Worm (Caenorhabditis elegans) whole organism, L1 larva: ENCODE results near the gene mfn-1.

Source experiments
- C04F5.9 ChIP-seq: sonication (generic microtip); optimal IDR thresholded peaks from 2 replicates; lab custom pipeline; 2016; ENCODE audit warnings: missing genetic modification characterization, missing compliant biosample characterization
- Y116A8C.19 ChIP-seq: sonication (generic microtip); optimal IDR thresholded peaks from 2 replicates; lab custom pipeline; 2016; ENCODE audit warnings: missing compliant biosample characterization, missing genetic modification characterization, borderline replicate concordance
- ama-1 ChIP-seq: fragments of 150-350 bp; optimal IDR thresholded peaks from 2 replicates; lab custom pipeline; 2014
- ceh-63 ChIP-seq: fragments of 200-800 bp; sonication (Bioruptor generic); optimal IDR thresholded peaks from 2 replicates; lab custom pipeline; 2018; ENCODE audit warnings: mild to moderate bottlenecking, missing genetic modification characterization, missing compliant biosample characterization
- ceh-8 ChIP-seq: fragments of 200-800 bp; sonication (Bioruptor generic); optimal IDR thresholded peaks from 2 replicates; lab custom pipeline; 2018; ENCODE audit warnings: mild to moderate bottlenecking, missing genetic modification characterization, moderate library complexity, missing compliant biosample characterization
- ceh-88 ChIP-seq: fragments of 200-800 bp; sonication (Bioruptor generic); IDR thresholded peaks from 2 replicates; pipeline ENCODE4 v1.3.6; 2022; ENCODE audit warnings: missing genetic modification characterization, missing compliant biosample characterization
- ceh-90 ChIP-seq: sonication (generic microtip); optimal IDR thresholded peaks from 2 replicates; lab custom pipeline; 2016; ENCODE audit warnings: missing genetic modification characterization, missing compliant biosample characterization
- ces-1 ChIP-seq: fragments of 150-350 bp; optimal IDR thresholded peaks from 2 replicates; lab custom pipeline; 2014; ENCODE audit warnings: missing biosample characterization, missing genetic modification reagents, missing genetic modification characterization
- efl-1 ChIP-seq, 4 experiments: fragments of 150-350 bp; optimal IDR thresholded peaks in 3 of 4; peaks in 1 of 4; 1 replicate in 1 of 4; 2 replicates in 3 of 4; lab custom pipeline; 2014; ENCODE audit warnings: missing biosample characterization in 2 of 4, missing genetic modification characterization in 2 of 4, missing genetic modification reagents in 2 of 4
- efl-3 ChIP-seq: fragments of 200-800 bp; sonication (Bioruptor generic); optimal IDR thresholded peaks from 2 replicates; lab custom pipeline; 2018; ENCODE audit warnings: mild to moderate bottlenecking, missing genetic modification characterization, missing compliant biosample characterization
- egl-13 ChIP-seq: sonication (generic microtip); optimal IDR thresholded peaks from 2 replicates; lab custom pipeline; 2016; ENCODE audit warnings: missing genotype, missing genetic modification reagents, missing genetic modification characterization, missing compliant biosample characterization
- elt-2 ChIP-seq: sonication (generic microtip); optimal IDR thresholded peaks from 2 replicates; lab custom pipeline; 2016; ENCODE audit warnings: missing genetic modification characterization, mild to moderate bottlenecking, inconsistent platforms, missing compliant biosample characterization, missing genetic modification reagents
- elt-3 ChIP-seq, 6 experiments: fragments of 150-350 bp in 1 of 6; sonication (generic microtip); optimal IDR thresholded peaks; 2 replicates each; lab custom pipeline; 2017 to 2018; ENCODE audit warnings: missing biosample characterization in 6 of 6, missing genetic modification characterization in 6 of 6, inconsistent platforms in 1 of 6
- ets-5 ChIP-seq: fragments of 200-800 bp; sonication (Bioruptor generic); IDR thresholded peaks from 2 replicates; pipeline ENCODE4 v1.3.6; 2022; ENCODE audit warnings: missing genetic modification characterization, missing compliant biosample characterization
- fkh-4 ChIP-seq: sonication (generic microtip); optimal IDR thresholded peaks from 2 replicates; lab custom pipeline; 2016; ENCODE audit warnings: missing compliant biosample characterization, missing genetic modification characterization, borderline replicate concordance
- hpl-2 ChIP-seq: fragments of 150-350 bp; optimal IDR thresholded peaks from 2 replicates; lab custom pipeline; 2014; ENCODE audit warnings: missing biosample characterization, missing genetic modification reagents, missing genetic modification characterization
- lin-35 ChIP-seq, 2 experiments: fragments of 150-350 bp; optimal IDR thresholded peaks; 2 replicates each; lab custom pipeline; 2014; ENCODE audit warnings: missing biosample characterization in 2 of 2, missing genetic modification characterization in 2 of 2, missing genetic modification reagents in 2 of 2
- lin-39 ChIP-seq: fragments of 150-350 bp; optimal IDR thresholded peaks from 2 replicates; lab custom pipeline; 2014; ENCODE audit warnings: missing biosample characterization, missing genetic modification reagents, missing genetic modification characterization
- mab-9 ChIP-seq: fragments of 200-800 bp; sonication (Bioruptor generic); IDR thresholded peaks from 2 replicates; pipeline ENCODE4 v1.3.6; 2022; ENCODE audit warnings: missing genetic modification reagents, missing genetic modification characterization, missing compliant biosample characterization
- mef-2 ChIP-seq: fragments of 150-350 bp; optimal IDR thresholded peaks from 2 replicates; lab custom pipeline; 2014; ENCODE audit warnings: missing biosample characterization, missing genetic modification characterization
- nhr-12 ChIP-seq: sonication (generic microtip); optimal IDR thresholded peaks from 2 replicates; lab custom pipeline; 2017; ENCODE audit warnings: missing biosample characterization, missing genetic modification characterization
- nhr-20 ChIP-seq: sonication (generic microtip); optimal IDR thresholded peaks from 2 replicates; lab custom pipeline; 2016; ENCODE audit warnings: mild to moderate bottlenecking, missing genetic modification characterization, missing compliant biosample characterization
- nhr-28 ChIP-seq: fragments of 150-350 bp; optimal IDR thresholded peaks from 2 replicates; lab custom pipeline; 2014; ENCODE audit warnings: missing biosample characterization, missing genetic modification characterization
- nhr-85 ChIP-seq: sonication (generic microtip); peaks from one replicate; lab custom pipeline; 2016; ENCODE audit warnings: missing genetic modification characterization, inconsistent platforms, missing compliant biosample characterization
- pag-3 ChIP-seq: sonication (generic microtip); optimal IDR thresholded peaks from 2 replicates; lab custom pipeline; 2017; ENCODE audit warnings: missing genetic modification characterization, mild to moderate bottlenecking, missing compliant biosample characterization, antibody characterized with exemption, borderline replicate concordance; ENCODE audit not compliant: insufficient read depth
- snu-23 ChIP-seq: sonication (generic microtip); optimal IDR thresholded peaks from 2 replicates; lab custom pipeline; 2016; ENCODE audit warnings: missing genetic modification characterization, missing compliant biosample characterization
- swsn-7 ChIP-seq: sonication (generic microtip); optimal IDR thresholded peaks from 2 replicates; lab custom pipeline; 2016; ENCODE audit warnings: missing genetic modification characterization, missing compliant biosample characterization
- tbx-2 ChIP-seq: sonication (generic microtip); optimal IDR thresholded peaks from 2 replicates; lab custom pipeline; 2016; ENCODE audit warnings: missing genetic modification characterization, missing compliant biosample characterization
- unc-130 ChIP-seq: fragments of 150-350 bp; optimal IDR thresholded peaks from 2 replicates; lab custom pipeline; 2017; ENCODE audit warnings: missing biosample characterization, missing genetic modification characterization, inconsistent platforms
- unc-30 ChIP-seq: sonication (generic microtip); optimal IDR thresholded peaks from 2 replicates; lab custom pipeline; 2017; ENCODE audit warnings: missing biosample characterization, missing genetic modification characterization
- unc-62 ChIP-seq: fragments of 150-350 bp; optimal IDR thresholded peaks from 2 replicates; lab custom pipeline; 2014; ENCODE audit warnings: missing biosample characterization, missing genetic modification reagents, missing genetic modification characterization
- unc-86 ChIP-seq: sonication (generic microtip); optimal IDR thresholded peaks from 2 replicates; lab custom pipeline; 2016; ENCODE audit warnings: missing genetic modification characterization, missing compliant biosample characterization
- xbp-1 ChIP-seq: sonication (generic microtip); optimal IDR thresholded peaks from 2 replicates; lab custom pipeline; 2016; ENCODE audit warnings: missing genetic modification characterization, missing compliant biosample characterization

mfn-1 gene

DNA sequence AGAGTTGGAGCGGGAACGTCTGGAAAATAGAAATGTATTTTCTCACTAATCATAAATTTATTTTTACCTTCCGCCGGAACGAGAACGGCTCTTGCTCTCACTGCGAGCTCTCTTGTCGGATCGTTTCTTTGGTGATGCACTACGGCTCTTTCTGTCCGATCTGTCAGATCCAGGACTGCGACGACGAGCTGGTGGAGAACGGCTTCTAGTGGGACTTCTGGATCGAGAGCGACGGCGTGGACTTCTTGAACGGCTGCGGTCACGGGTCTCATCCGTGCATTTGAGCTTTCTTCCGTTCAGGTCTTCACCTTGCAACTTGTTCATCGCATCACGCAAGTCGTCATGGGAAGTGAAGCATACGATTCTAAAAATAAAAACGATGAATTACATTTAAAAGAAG lies 20.1 kb downstream of the mfn-1 start:
- TF ChIP-seq ets-5 (no peak), unc-30 (tag; lab: Kevin White, UChicago) (no peak), efl-1 (optimal IDR thresholded peaks at IDR 0.05; lab: Kevin White, UChicago) (no peak), efl-1 (GFP tag; optimal IDR thresholded peaks at IDR 0.05 in 1 of 2; lab: Kevin White, UChicago) (no peak), Y116A8C.19 (tag; lab: Kevin White, UChicago) (no peak), nhr-20 (tag; lab: Kevin White, UChicago) (no peak), nhr-85 (tag; lab: Kevin White, UChicago) (no peak), elt-3 (tag; optimal IDR thresholded peaks at IDR 0.05; lab: Kevin White, UChicago) (no peak), fkh-4 (tag; lab: Kevin White, UChicago) (no peak), lin-35 (GFP tag; optimal IDR thresholded peaks at IDR 0.05; lab: Kevin White, UChicago) (no peak), ceh-63 (GFP tag; lab: Kevin White, UChicago) (no peak)

DNA sequence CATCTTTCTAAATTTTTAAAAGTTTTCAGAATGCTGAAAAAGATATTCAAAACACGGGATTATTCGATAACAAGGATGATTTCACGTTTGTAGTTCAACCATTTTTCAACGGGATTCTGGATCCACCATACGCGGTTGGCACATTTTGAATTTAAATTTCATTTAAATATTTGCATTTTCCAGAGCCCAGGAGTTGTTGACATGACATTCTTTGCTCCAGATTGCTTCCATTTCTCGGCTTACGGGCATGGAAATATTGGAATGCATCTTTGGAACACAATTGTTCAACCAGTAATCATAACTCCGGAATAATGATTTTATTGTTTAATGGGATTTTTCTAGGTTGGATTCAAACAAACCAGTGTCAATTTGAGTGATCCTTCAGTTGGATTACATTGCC lies 20.9 kb downstream of the mfn-1 start:
- TF ChIP-seq efl-1 (optimal IDR thresholded peaks at IDR 0.05; lab: Kevin White, UChicago) (no peak), efl-1 (GFP tag; optimal IDR thresholded peaks at IDR 0.05 in 1 of 2; lab: Kevin White, UChicago) (peak in 1 of 2 experiments; percentile 26), hpl-2 (GFP tag; lab: Kevin White, UChicago) (no peak)

DNA sequence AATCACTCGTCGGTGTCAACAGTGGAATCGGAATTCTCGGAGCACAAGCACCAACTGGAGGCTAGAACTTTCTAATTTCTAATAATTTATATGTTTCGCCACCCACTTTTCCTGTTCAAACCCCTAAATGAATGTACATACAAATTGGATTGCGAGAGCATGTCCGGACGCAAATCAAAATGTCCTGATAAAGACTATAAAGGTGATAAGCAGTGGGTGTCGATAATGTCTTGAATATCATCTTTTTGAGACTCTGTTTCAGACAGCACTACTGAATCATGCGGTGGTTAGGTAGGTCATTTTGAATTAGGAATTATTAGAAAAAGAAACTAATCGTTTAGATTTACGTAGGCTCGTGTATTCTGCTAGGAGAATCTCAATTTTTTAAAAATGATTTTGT lies 23.1 kb downstream of the mfn-1 start, which contains the start of gene W02B12.1:
Gene W02B12.1, plus strand, starts transcription at position 269 of the 400 bp plus-strand sequence.
- TF ChIP-seq pag-3 (tag; lab: Kevin White, UChicago) (no peak), ceh-90 (no peak), elt-2 (peak; percentile 57)

DNA sequence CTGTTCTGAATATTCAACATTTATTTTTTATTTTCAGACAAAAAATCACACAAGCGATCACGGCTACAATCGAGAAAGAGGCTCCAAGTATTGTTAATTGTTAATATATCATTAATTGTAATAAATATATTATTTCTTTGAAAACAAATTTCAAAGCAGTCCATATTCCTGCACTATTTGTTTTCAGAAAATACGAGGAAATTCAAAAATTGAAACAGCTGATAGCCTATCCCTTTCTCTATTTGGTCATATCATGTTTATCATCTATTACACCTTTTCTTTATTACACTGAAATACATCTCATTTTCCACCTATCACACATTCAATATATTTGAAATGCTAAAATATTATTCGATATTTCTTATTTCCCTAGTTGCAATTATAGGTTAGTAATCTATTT lies 26.8 kb downstream of the mfn-1 start, which contains the start of gene W02B12.13:
Gene W02B12.13, plus strand, starts transcription at position 301 of the 400 bp plus-strand sequence.
- no peak for TF ChIP-seq ceh-8 (GFP tag; lab: Kevin White, UChicago)
- TF ChIP-seq mef-2 (tag; lab: Kevin White, UChicago), result no peak
- no peak for TF ChIP-seq nhr-28 (tag; lab: Kevin White, UChicago)
- TF ChIP-seq ceh-90, result no peak
- TF ChIP-seq fkh-4 (tag; lab: Kevin White, UChicago), result no peak
- no peak for TF ChIP-seq egl-13 (tag; lab: Kevin White, UChicago)
- no peak for TF ChIP-seq tbx-2
- TF ChIP-seq unc-130 (tag; lab: Kevin White, UChicago), result no peak
- no peak for TF ChIP-seq unc-86 (tag; lab: Kevin White, UChicago)
- TF ChIP-seq snu-23 (GFP tag; lab: Kevin White, UChicago), result no peak
- TF ChIP-seq xbp-1 (tag; lab: Kevin White, UChicago), result no peak
- TF ChIP-seq C04F5.9 (tag; lab: Kevin White, UChicago), result no peak
- TF ChIP-seq, all 84 proteins: peak for 0

DNA sequence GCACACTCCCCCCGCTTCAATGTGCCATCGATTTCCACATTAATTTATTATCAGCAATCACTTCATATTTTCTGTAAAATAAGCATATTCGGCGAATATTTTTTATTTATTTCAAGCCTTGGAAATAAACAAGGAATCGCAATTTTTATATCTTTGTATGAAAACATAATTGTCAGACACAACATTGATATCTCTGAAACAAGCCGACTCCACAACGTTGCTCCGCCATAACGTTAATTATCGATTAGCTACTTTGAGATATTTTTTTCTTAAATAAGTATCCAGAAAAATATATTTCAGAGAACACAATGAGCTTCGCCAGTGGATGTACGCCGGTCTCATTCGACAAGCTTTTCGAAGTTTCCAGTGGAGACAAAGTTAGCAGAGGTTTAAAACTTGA lies 28.0 kb downstream of the mfn-1 start, which contains the start of gene adbp-1:
Gene adbp-1, plus strand, starts transcription at position 301 of the 400 bp plus-strand sequence.
- no peak for TF ChIP-seq mab-9
- TF ChIP-seq nhr-20 (tag; lab: Kevin White, UChicago), result no peak
- TF ChIP-seq unc-62, result no peak
- TF ChIP-seq elt-2, result no peak
- TF ChIP-seq ama-1 (lab: Kevin White, UChicago), result no peak
- no peak for TF ChIP-seq nhr-12 (tag; lab: Kevin White, UChicago)
- TF ChIP-seq swsn-7, result no peak
- TF ChIP-seq efl-3 (GFP tag; lab: Kevin White, UChicago), result no peak
- TF ChIP-seq ceh-88 (GFP tag; lab: Robert Waterston, UW), result no peak
- TF ChIP-seq ces-1 (GFP tag; lab: Kevin White, UChicago), result no peak
- TF ChIP-seq lin-39 (tag; lab: Kevin White, UChicago), result no peak
